Fruit fly (Drosophila melanogaster): ENCODE data around the gene Bhmt.

The Bhmt gene

DNA sequence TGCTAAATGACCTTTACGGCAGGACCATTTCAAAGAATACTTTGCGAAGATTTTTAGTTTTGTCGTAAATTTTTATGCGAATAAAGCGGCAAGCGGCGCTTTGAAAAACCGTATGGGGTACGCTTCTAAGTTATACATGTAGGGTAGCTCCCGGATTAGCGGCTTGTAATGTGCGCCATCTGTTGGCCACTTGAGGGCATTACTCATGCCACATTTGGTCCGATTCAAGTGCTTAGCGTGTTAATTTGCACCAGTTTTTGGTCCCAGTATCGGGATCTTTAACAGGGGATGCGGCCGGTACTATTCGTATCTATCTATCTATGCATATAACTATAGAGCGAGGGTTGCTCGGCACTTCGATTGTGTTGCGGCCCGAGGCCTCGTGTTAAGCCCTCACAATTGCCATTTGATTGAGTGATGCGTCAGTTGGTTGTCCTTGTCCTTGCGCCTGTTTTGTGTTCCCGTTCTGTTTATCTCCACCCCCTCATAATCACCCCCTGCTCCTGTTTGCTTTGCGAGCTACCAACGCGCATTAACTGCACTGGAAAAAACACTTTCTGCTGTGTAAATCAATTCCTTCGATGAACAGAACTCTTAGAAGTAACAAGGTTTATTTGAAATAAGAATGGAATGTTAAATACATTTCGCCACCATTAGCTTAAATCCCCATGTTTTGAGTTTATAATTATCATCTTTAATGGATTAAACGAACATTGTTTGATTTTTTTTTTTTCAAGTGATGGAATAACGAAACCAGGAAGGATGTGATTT is 26.6 kb downstream of the Bhmt start:
- TF ChIP-seq Rel (GFP tag; optimal IDR thresholded peaks at IDR 0.05) (no peak), Rel (tag; optimal IDR thresholded peaks at IDR 0.05) (no peak), jim (GFP tag; optimal IDR thresholded peaks at IDR 0.05) (no peak), OdsH (GFP tag; optimal IDR thresholded peaks at IDR 0.05) (no peak), Vsx2 (GFP tag; optimal IDR thresholded peaks at IDR 0.05; ENCODE audit: partially characterized antibody) (no peak), foxo (GFP tag; optimal IDR thresholded peaks at IDR 0.05) (no peak), h (GFP tag; optimal IDR thresholded peaks at IDR 0.05) (no peak), fru (GFP tag; optimal IDR thresholded peaks at IDR 0.05) (no peak), Dfd (GFP tag; optimal IDR thresholded peaks at IDR 0.05) (no peak), CG9705 (GFP tag; optimal IDR thresholded peaks at IDR 0.05) (no peak), Sp1 (GFP tag; optimal IDR thresholded peaks at IDR 0.05) (no peak), Hr83 (GFP tag; optimal IDR thresholded peaks at IDR 0.05; ENCODE audit: poor library complexity, severe bottlenecking) (no peak), lola (GFP tag; optimal IDR thresholded peaks at IDR 0.05) (no peak), br (GFP tag; optimal IDR thresholded peaks at IDR 0.05) (no peak), Myc (optimal IDR thresholded peaks at IDR 0.05) (no peak), Hr78 (GFP tag; optimal IDR thresholded peaks at IDR 0.05) (no peak), GATAd (GFP tag; optimal IDR thresholded peaks at IDR 0.05) (no peak), Jra (GFP tag; optimal IDR thresholded peaks at IDR 0.05) (no peak), N (GFP tag; optimal IDR thresholded peaks at IDR 0.05) (no peak), dmrt93B (GFP tag; optimal IDR thresholded peaks at IDR 0.05) (no peak)

DNA sequence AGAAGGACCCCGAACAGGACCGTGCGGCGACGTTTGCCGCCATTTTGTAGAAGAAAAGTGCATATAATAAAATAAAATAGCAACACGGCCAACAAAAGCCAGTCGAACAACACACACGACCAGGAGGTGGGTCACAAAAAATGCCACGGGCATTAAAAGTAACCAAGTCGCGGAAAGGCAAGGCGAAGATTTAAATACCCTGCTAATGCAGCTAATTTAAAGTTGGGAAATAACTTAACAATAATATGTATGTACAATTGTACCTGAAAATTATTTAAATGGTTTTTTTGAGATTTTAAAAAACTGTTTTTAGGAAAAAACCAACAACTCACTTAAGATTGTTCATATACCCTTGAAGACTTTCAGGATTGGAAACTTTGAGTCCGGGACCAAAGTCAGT is 27.5 kb downstream of the Bhmt start:
- no peak for TF ChIP-seq Hr83 (GFP tag; optimal IDR thresholded peaks at IDR 0.05; ENCODE audit: poor library complexity, severe bottlenecking)
- no peak for TF ChIP-seq Dfd (GFP tag; optimal IDR thresholded peaks at IDR 0.05)

DNA sequence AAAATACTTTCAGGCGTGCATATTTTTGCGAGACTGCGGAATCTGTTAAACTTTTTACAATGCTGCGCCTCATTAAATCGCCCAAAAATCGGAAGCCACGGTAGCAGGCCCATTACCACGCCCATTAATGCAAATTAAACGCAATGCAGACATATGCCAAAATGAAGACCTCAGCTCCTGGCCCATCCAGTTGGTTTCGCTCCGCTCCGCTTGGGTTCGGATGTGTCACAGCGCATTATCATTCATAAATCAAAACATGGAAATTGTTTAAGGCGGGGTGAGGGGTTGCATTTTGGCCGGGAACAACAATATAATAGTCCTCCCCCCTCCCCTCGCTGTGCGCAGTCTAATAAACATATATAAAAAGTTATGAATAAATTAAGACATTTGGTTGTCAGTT is 29.2 kb downstream of the Bhmt start:
- TF ChIP-seq dl (GFP tag; optimal IDR thresholded peaks at IDR 0.05; ENCODE audit: insufficient read depth in 1 of 2, partially characterized antibody in 2 of 2) (no peak), Hr83 (GFP tag; optimal IDR thresholded peaks at IDR 0.05; ENCODE audit: poor library complexity, severe bottlenecking) (no peak), Vsx2 (GFP tag; optimal IDR thresholded peaks at IDR 0.05; ENCODE audit: partially characterized antibody) (no peak), N (GFP tag; optimal IDR thresholded peaks at IDR 0.05) (no peak), CrebA (GFP tag; optimal IDR thresholded peaks at IDR 0.05; ENCODE audit: borderline replicate concordance) (no peak), tai (GFP tag; optimal IDR thresholded peaks at IDR 0.05) (no peak), Hr78 (GFP tag; optimal IDR thresholded peaks at IDR 0.05) (no peak), br (GFP tag; optimal IDR thresholded peaks at IDR 0.05) (no peak), woc (GFP tag; optimal IDR thresholded peaks at IDR 0.05) (no peak), h (GFP tag; optimal IDR thresholded peaks at IDR 0.05) (no peak), psq (GFP tag; optimal IDR thresholded peaks at IDR 0.05) (no peak), Jra (GFP tag; optimal IDR thresholded peaks at IDR 0.05) (no peak), sv (GFP tag; optimal IDR thresholded peaks at IDR 0.05) (no peak), GATAd (GFP tag; optimal IDR thresholded peaks at IDR 0.05) (no peak), lola (GFP tag; optimal IDR thresholded peaks at IDR 0.05) (no peak), jim (GFP tag; optimal IDR thresholded peaks at IDR 0.05) (no peak), CG9705 (GFP tag; optimal IDR thresholded peaks at IDR 0.05) (no peak), Sp1 (GFP tag; optimal IDR thresholded peaks at IDR 0.05) (no peak), brk (GFP tag; optimal IDR thresholded peaks at IDR 0.05) (no peak)

DNA sequence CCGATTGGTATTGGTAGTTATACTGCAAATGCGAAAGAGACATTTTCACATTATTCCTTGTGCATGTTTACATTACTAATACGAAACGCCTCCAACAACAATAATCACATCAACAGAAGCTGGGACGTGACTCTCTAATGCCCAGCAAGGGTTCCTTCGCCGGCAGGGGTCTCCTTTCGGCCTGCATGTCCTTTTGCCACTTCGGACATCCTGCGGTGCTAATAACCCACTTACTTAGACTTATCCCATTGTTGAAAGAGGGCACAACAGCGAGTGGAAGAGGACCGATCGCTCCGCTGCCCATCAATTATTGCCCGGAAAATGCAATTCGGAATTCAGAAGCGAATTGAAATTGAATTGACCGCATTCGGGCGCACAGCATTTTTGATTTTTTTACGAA is 31.2 kb downstream of the Bhmt start:
- TF ChIP-seq fru (GFP tag; optimal IDR thresholded peaks at IDR 0.05) (no peak), ey (GFP tag; optimal IDR thresholded peaks at IDR 0.05) (no peak), Mio (GFP tag; optimal IDR thresholded peaks at IDR 0.05) (no peak), N (GFP tag; optimal IDR thresholded peaks at IDR 0.05) (no peak)

DNA sequence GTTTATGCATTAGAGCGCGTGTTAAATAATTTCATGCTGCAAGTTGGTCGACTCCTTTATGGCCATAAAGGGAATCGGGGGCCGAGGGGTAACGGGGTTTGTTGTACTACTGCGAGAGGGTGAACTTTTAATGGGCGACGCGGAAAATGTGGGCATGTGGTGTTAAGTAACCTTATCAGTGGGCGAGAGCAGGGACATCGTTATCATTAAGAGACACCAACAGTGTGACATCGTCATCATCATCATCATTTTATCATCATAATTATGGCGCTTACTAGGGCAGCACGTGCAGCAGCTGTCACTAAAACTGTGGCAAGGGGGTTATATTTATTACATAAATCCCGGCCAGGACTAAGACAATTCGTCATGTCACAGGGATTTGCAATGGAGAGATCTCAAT is 31.7 kb downstream of the Bhmt start:
- TF ChIP-seq h (GFP tag; optimal IDR thresholded peaks at IDR 0.05) (no peak), dmrt93B (GFP tag; optimal IDR thresholded peaks at IDR 0.05) (no peak), ey (GFP tag; optimal IDR thresholded peaks at IDR 0.05) (no peak), Myc (optimal IDR thresholded peaks at IDR 0.05) (no peak), Sp1 (GFP tag; optimal IDR thresholded peaks at IDR 0.05) (no peak), br (GFP tag; optimal IDR thresholded peaks at IDR 0.05) (no peak)

Measured in whole organism, wandering third instar larva.